Worm (Caenorhabditis elegans) whole organism, early embryonic: ENCODE measurements around the gene R13D11.1.

Experiments
- B0310.2 ChIP-seq: sonication (generic microtip); optimal IDR thresholded peaks from 2 replicates; lab custom pipeline; 2016; ENCODE audit warnings: mild to moderate bottlenecking, missing genetic modification characterization, missing compliant biosample characterization
- F13C5.2 ChIP-seq: sonication (generic microtip); optimal IDR thresholded peaks from 2 replicates; lab custom pipeline; 2017; ENCODE audit warnings: mild to moderate bottlenecking, missing genetic modification characterization, inconsistent platforms, missing compliant biosample characterization
- aly-1 ChIP-seq: sonication (generic microtip); optimal IDR thresholded peaks from 2 replicates; lab custom pipeline; 2016; ENCODE audit warnings: missing genetic modification characterization, missing compliant biosample characterization
- ama-1 ChIP-seq: fragments of 150-350 bp; optimal IDR thresholded peaks from 2 replicates; lab custom pipeline; 2014
- ceh-13 ChIP-seq: fragments of 200-800 bp; sonication (Bioruptor generic); optimal IDR thresholded peaks from 2 replicates; lab custom pipeline; 2018; ENCODE audit warnings: mild to moderate bottlenecking, missing genetic modification characterization, missing compliant biosample characterization
- ceh-36 ChIP-seq: sonication (generic microtip); optimal IDR thresholded peaks from 2 replicates; lab custom pipeline; 2016; ENCODE audit warnings: missing genetic modification characterization, inconsistent platforms, missing compliant biosample characterization
- ets-7 ChIP-seq: sonication (generic microtip); optimal IDR thresholded peaks from 2 replicates; lab custom pipeline; 2016; ENCODE audit warnings: missing genotype, missing genetic modification characterization, missing compliant biosample characterization
- flt-1 ChIP-seq: fragments of 200-800 bp; sonication (Bioruptor generic); IDR thresholded peaks from 2 replicates; pipeline ENCODE4 v1.3.6; 2022; ENCODE audit warnings: missing genetic modification characterization, missing compliant biosample characterization
- hmbx-1 ChIP-seq: sonication (generic microtip); optimal IDR thresholded peaks from 2 replicates; lab custom pipeline; 2016; ENCODE audit warnings: mild to moderate bottlenecking, missing genetic modification characterization, missing compliant biosample characterization
- hnd-1 ChIP-seq: sonication (generic microtip); optimal IDR thresholded peaks from 2 replicates; lab custom pipeline; 2016; ENCODE audit warnings: missing genetic modification characterization, missing compliant biosample characterization
- pes-1 ChIP-seq: fragments of 200-800 bp; sonication (Bioruptor generic); IDR thresholded peaks from 2 replicates; pipeline ENCODE4 v1.3.6; 2022; ENCODE audit warnings: missing genetic modification reagents, missing genetic modification characterization, missing compliant biosample characterization
- sea-1 ChIP-seq: fragments of 200-800 bp; sonication (Bioruptor generic); conservative IDR thresholded peaks from 2 replicates; pipeline ENCODE4 v1.3.6; 2022; ENCODE audit warnings: missing genetic modification characterization, missing compliant biosample characterization
- tbx-11 ChIP-seq: fragments of 200-800 bp; sonication (Bioruptor generic); IDR thresholded peaks from 2 replicates; pipeline ENCODE4 v1.3.6; 2022; ENCODE audit warnings: missing genetic modification characterization, missing compliant biosample characterization
- tra-4 ChIP-seq: sonication (generic microtip); optimal IDR thresholded peaks from 2 replicates; lab custom pipeline; 2017; ENCODE audit warnings: missing genetic modification characterization, missing compliant biosample characterization

DNA sequence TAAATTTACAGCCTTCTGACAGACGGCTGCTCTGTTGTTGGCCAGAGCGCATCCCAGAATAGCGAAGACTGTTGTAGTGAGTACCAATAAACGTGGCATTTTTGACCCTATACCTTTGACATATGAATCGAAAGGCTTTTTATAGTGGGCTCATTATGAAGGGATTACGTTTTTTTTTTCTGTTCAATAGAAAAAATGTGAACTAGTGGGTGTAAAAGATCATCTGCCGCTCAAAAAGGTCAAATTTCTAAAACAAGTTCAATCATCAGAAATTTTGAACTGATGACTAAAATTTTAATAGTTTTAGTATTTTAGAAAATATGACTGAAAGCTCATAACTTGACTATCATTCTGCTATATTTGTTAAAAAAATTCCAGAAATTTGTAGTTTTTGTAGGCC is 37.7 kb downstream of the R13D11.1 start, which contains the start of gene K09C6.9:
- TF ChIP-seq B0310.2 (tag; lab: Kevin White, UChicago) (no peak), ama-1 (lab: Kevin White, UChicago) (no peak), flt-1 (no peak), hmbx-1 (tag; lab: Kevin White, UChicago) (no peak), ets-7 (tag; lab: Kevin White, UChicago) (no peak), F13C5.2 (tag; lab: Kevin White, UChicago) (no peak), tra-4 (tag; lab: Kevin White, UChicago) (no peak), sea-1 (GFP tag; lab: Robert Waterston, UW) (no peak), ceh-13 (GFP tag; lab: Kevin White, UChicago) (no peak), pes-1 (GFP tag; lab: Robert Waterston, UW) (no peak), hnd-1 (tag; lab: Kevin White, UChicago) (no peak), ceh-36 (tag; lab: Kevin White, UChicago) (no peak), aly-1 (no peak), tbx-11 (no peak)
